Worm (Caenorhabditis elegans) whole organism, L3 larva: ENCODE data around the gene sup-36.

Experiments used
- egl-5 ChIP-seq: fragments of 150-350 bp; optimal IDR thresholded peaks from 2 replicates; lab custom pipeline; 2017; ENCODE audit warnings: missing biosample characterization, missing genetic modification reagents, missing genetic modification characterization, inconsistent platforms
- fos-1 ChIP-seq: fragments of 150-350 bp; optimal IDR thresholded peaks from 2 replicates; lab custom pipeline; 2014; ENCODE audit warnings: missing biosample characterization, missing genetic modification characterization
- nfya-1 ChIP-seq: sonication (generic microtip); optimal IDR thresholded peaks from 2 replicates; lab custom pipeline; 2017; ENCODE audit warnings: missing genetic modification characterization, mild to moderate bottlenecking, missing compliant biosample characterization, antibody characterized with exemption, moderate library complexity; ENCODE audit not compliant: insufficient read depth
- nhr-28 ChIP-seq: fragments of 150-350 bp; optimal IDR thresholded peaks from 2 replicates; lab custom pipeline; 2014; ENCODE audit warnings: missing biosample characterization, missing genetic modification characterization

- TF ChIP-seq nhr-28 (tag; lab: Kevin White, UChicago) (no peak), fos-1 (no peak), nfya-1 (tag; lab: Kevin White, UChicago) (no peak), egl-5 (tag; lab: Kevin White, UChicago) (no peak)
Measured at ce11 chrIV:6639880-6640279, 38.4 kb downstream of the sup-36 start, which contains the start of gene C01B10.6.
